Worm (Caenorhabditis elegans) whole organism, late embryonic: Measurements from ENCODE around the gene tmem-218.

Source experiments
- ama-1 ChIP-seq: fragments of 150-350 bp; optimal IDR thresholded peaks from 2 replicates; lab custom pipeline; 2014
- dmd-4 ChIP-seq: sonication (generic microtip); optimal IDR thresholded peaks from 2 replicates; lab custom pipeline; 2016; ENCODE audit warnings: borderline replicate concordance, missing genetic modification characterization, missing compliant biosample characterization
- pag-3 ChIP-seq: sonication (generic microtip); optimal IDR thresholded peaks from 2 replicates; lab custom pipeline; 2016; ENCODE audit warnings: missing compliant biosample characterization, missing genetic modification characterization, borderline replicate concordance
- pha-4 ChIP-seq: fragments of 150-350 bp; optimal IDR thresholded peaks from 2 replicates; lab custom pipeline; 2018; ENCODE audit warnings: missing biosample characterization, missing genetic modification reagents, missing genetic modification characterization

DNA sequence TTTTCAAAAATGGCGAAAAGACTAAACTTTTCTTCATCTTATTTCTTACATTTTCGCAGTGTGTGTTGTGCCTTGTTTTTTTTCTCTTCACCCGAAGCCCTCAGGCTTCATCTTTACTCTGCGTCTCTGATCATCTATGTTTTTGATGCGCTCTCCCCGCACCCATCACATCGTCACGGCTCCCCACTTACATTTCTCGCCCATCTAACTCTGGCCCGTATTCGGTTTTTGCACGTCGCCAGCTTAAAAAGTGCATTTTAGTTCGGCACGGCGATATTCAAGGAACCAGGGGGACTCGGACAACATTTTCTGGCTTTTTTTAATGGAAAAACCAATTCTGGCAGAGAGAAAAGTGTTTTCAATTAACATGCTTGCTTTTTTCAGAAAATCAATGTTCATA, 22.1 kb upstream of the tmem-218 start:
- TF ChIP-seq pag-3 (tag; lab: Kevin White, UChicago) = no peak
- TF ChIP-seq dmd-4 (tag; lab: Kevin White, UChicago) = no peak
- no peak for TF ChIP-seq pha-4 (tag; lab: Kevin White, UChicago)
- TF ChIP-seq ama-1 (lab: Kevin White, UChicago) = no peak
